Worm (Caenorhabditis elegans) whole organism, mixed stage, embryonic: ENCODE measurements around the gene ttr-39.

Experiments used
- M03D4.4 ChIP-seq: sonication (generic microtip); optimal IDR thresholded peaks from 2 replicates; lab custom pipeline; 2017; ENCODE audit warnings: mild to moderate bottlenecking, missing genetic modification characterization, missing compliant biosample characterization
- blmp-1 ChIP-seq: fragments of 150-350 bp; optimal IDR thresholded peaks from 2 replicates; lab custom pipeline; 2014; ENCODE audit warnings: missing biosample characterization, missing genetic modification characterization
- mep-1 ChIP-seq: fragments of 150-350 bp; optimal IDR thresholded peaks from 2 replicates; lab custom pipeline; 2017; ENCODE audit warnings: missing biosample characterization, missing genetic modification reagents, missing genetic modification characterization, inconsistent platforms
- nhr-12 ChIP-seq: fragments of 150-350 bp; optimal IDR thresholded peaks from 2 replicates; lab custom pipeline; 2014; ENCODE audit warnings: missing biosample characterization, missing genetic modification characterization
- nhr-76 ChIP-seq: sonication (generic microtip); optimal IDR thresholded peaks from 2 replicates; lab custom pipeline; 2017; ENCODE audit warnings: missing biosample characterization, missing genetic modification characterization
- snpc-4 ChIP-seq: fragments of 150-350 bp; optimal IDR thresholded peaks from 2 replicates; lab custom pipeline; 2014; ENCODE audit warnings: missing biosample characterization, missing genetic modification characterization
- tbx-8 ChIP-seq: fragments of 200-800 bp; sonication (Bioruptor generic); optimal IDR thresholded peaks from 2 replicates; lab custom pipeline; 2018; ENCODE audit warnings: mild to moderate bottlenecking, missing genetic modification characterization, moderate library complexity, missing compliant biosample characterization
- unc-39 ChIP-seq: fragments of 150-350 bp; optimal IDR thresholded peaks from 2 replicates; lab custom pipeline; 2014; ENCODE audit warnings: missing biosample characterization, missing genetic modification characterization
- ztf-11 ChIP-seq: fragments of 150-350 bp; optimal IDR thresholded peaks from 2 replicates; lab custom pipeline; 2014; ENCODE audit warnings: missing biosample characterization, missing genetic modification characterization

DNA sequence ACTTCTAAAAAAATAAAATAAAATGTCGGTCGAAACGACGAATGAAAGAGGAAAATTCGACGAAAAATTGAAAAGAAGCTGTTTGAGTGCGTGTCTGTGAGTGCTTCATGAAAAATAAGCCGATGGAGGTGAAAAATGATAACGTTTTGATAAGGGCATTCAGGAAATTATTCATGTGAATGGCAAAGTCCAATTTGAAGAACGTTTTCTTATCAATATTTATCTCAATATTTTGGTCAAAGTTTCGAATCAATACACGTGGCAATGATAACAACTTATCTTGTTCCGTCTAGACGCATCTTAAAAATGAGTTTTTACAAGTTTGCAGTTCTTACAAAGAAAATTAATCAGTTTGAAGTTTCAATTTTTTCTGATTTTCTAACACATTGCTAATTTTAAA, 30.5 kb downstream of the ttr-39 start:
- no peak for TF ChIP-seq snpc-4 (tag; lab: Kevin White, UChicago)
- no peak for TF ChIP-seq mep-1 (tag; lab: Kevin White, UChicago)
- TF ChIP-seq nhr-12: no peak
- no peak for TF ChIP-seq tbx-8
- TF ChIP-seq nhr-76 (tag; lab: Kevin White, UChicago): no peak
- no peak for TF ChIP-seq M03D4.4 (tag; lab: Kevin White, UChicago)
- TF ChIP-seq unc-39 (tag; lab: Kevin White, UChicago): no peak
- no peak for TF ChIP-seq ztf-11 (tag; lab: Kevin White, UChicago)
- no peak for TF ChIP-seq blmp-1 (tag; lab: Kevin White, UChicago)
